Worm (Caenorhabditis elegans) whole organism, young adult: Measurements from ENCODE around the gene tag-153.

Experiments
- B0035.1 ChIP-seq: sonication (generic microtip); optimal IDR thresholded peaks from 2 replicates; lab custom pipeline; 2016; ENCODE audit warnings: missing genetic modification characterization, mild to moderate bottlenecking, missing compliant biosample characterization, missing genotype, missing genetic modification reagents
- F37B4.10 ChIP-seq: fragments of 200-800 bp; sonication (Bioruptor generic); IDR thresholded peaks from 2 replicates; pipeline ENCODE4 v1.3.6; 2022; ENCODE audit warnings: missing genetic modification characterization, missing compliant biosample characterization
- F49E8.2 ChIP-seq: sonication (generic microtip); optimal IDR thresholded peaks from 3 replicates; lab custom pipeline; 2017; ENCODE audit warnings: missing genetic modification characterization, mild to moderate bottlenecking, missing compliant biosample characterization, antibody characterized with exemption, moderate library complexity; ENCODE audit not compliant: insufficient read depth
- F52B5.7 ChIP-seq: sonication (generic microtip); optimal IDR thresholded peaks from 2 replicates; lab custom pipeline; 2016; ENCODE audit warnings: mild to moderate bottlenecking, missing genetic modification characterization, missing compliant biosample characterization
- F57A8.1 ChIP-seq: fragments of 200-800 bp; sonication (Bioruptor generic); optimal IDR thresholded peaks from 2 replicates; lab custom pipeline; 2018; ENCODE audit warnings: mild to moderate bottlenecking, missing genetic modification characterization, moderate library complexity, missing compliant biosample characterization
- F57C9.4 ChIP-seq: sonication (generic microtip); optimal IDR thresholded peaks from 2 replicates; lab custom pipeline; 2017; ENCODE audit warnings: mild to moderate bottlenecking, missing genetic modification characterization, missing compliant biosample characterization
- K12H6.12 ChIP-seq: fragments of 200-800 bp; sonication (Bioruptor generic); optimal IDR thresholded peaks from 2 replicates; lab custom pipeline; 2018; ENCODE audit warnings: mild to moderate bottlenecking, missing genetic modification characterization, missing compliant biosample characterization
- T07F8.4 ChIP-seq: sonication (generic microtip); optimal IDR thresholded peaks from 2 replicates; lab custom pipeline; 2016; ENCODE audit warnings: mild to moderate bottlenecking, missing genetic modification characterization, moderate library complexity, missing compliant biosample characterization
- Y53G8AR.9 ChIP-seq: fragments of 200-800 bp; sonication (Bioruptor generic); conservative IDR thresholded peaks from 2 replicates; pipeline ENCODE4 v1.3.6; 2022; ENCODE audit warnings: missing genetic modification reagents, missing genetic modification characterization, missing compliant biosample characterization
- Y56A3A.18 ChIP-seq: fragments of 200-800 bp; sonication (Bioruptor generic); IDR thresholded peaks from 2 replicates; pipeline ENCODE4 v1.3.6; 2022; ENCODE audit warnings: missing genetic modification reagents, missing genetic modification characterization, missing compliant biosample characterization
- ZK185.1 ChIP-seq: sonication (generic microtip); optimal IDR thresholded peaks from 2 replicates; lab custom pipeline; 2016; ENCODE audit warnings: mild to moderate bottlenecking, missing genetic modification characterization, missing compliant biosample characterization; ENCODE audit not compliant: poor library complexity, severe bottlenecking
- ama-1 ChIP-seq, 3 experiments: fragments of 150-350 bp in 1 of 3; sonication (generic microtip) in 2 of 3; optimal IDR thresholded peaks; 2 replicates each; lab custom pipeline; 2014 to 2018; ENCODE audit warnings: missing biosample characterization in 2 of 3, missing genetic modification characterization in 2 of 3, missing genetic modification reagents in 2 of 3
- athp-1 ChIP-seq: sonication (generic microtip); optimal IDR thresholded peaks from 2 replicates; lab custom pipeline; 2017; ENCODE audit warnings: mild to moderate bottlenecking, missing genetic modification characterization, missing compliant biosample characterization
- attf-5 ChIP-seq: fragments of 200-800 bp; sonication (Bioruptor generic); optimal IDR thresholded peaks from 2 replicates; lab custom pipeline; 2018; ENCODE audit warnings: mild to moderate bottlenecking, missing genetic modification characterization, missing compliant biosample characterization
- attf-6 ChIP-seq: fragments of 200-800 bp; sonication (Bioruptor generic); IDR thresholded peaks from 2 replicates; pipeline ENCODE4 v1.3.6; 2022; ENCODE audit warnings: missing genetic modification reagents, missing genetic modification characterization, missing compliant biosample characterization
- cebp-2 ChIP-seq: fragments of 200-800 bp; sonication (Bioruptor generic); IDR thresholded peaks from 2 replicates; pipeline ENCODE4 v1.3.6; 2022; ENCODE audit warnings: missing genetic modification characterization, missing compliant biosample characterization
- ceh-100 ChIP-seq: fragments of 200-800 bp; sonication (Bioruptor generic); IDR thresholded peaks from 2 replicates; pipeline ENCODE4 v1.3.6; 2022; ENCODE audit warnings: missing genetic modification reagents, missing genetic modification characterization, missing compliant biosample characterization
- ceh-40 ChIP-seq: fragments of 200-800 bp; sonication (Bioruptor generic); IDR thresholded peaks from 2 replicates; pipeline ENCODE4 v1.3.6; 2022; ENCODE audit warnings: missing genetic modification characterization, missing compliant biosample characterization
- ceh-79 ChIP-seq: sonication (generic microtip); optimal IDR thresholded peaks from 2 replicates; lab custom pipeline; 2017; ENCODE audit warnings: mild to moderate bottlenecking, missing genetic modification characterization, missing compliant biosample characterization
- chd-7 ChIP-seq: sonication (generic microtip); optimal IDR thresholded peaks from 2 replicates; lab custom pipeline; 2016; ENCODE audit warnings: mild to moderate bottlenecking, missing genetic modification characterization, moderate library complexity, missing compliant biosample characterization
- efl-1 ChIP-seq: fragments of 150-350 bp; optimal IDR thresholded peaks from 2 replicates; lab custom pipeline; 2014; ENCODE audit warnings: missing biosample characterization, missing genetic modification reagents, missing genetic modification characterization
- egl-18 ChIP-seq: fragments of 200-800 bp; sonication (Bioruptor generic); IDR thresholded peaks from 2 replicates; pipeline ENCODE4 v1.3.6; 2022; ENCODE audit warnings: missing genetic modification reagents, missing genetic modification characterization, missing compliant biosample characterization
- egl-44 ChIP-seq: fragments of 200-800 bp; sonication (Bioruptor generic); IDR thresholded peaks from 2 replicates; pipeline ENCODE4 v1.3.6; 2022; ENCODE audit warnings: missing genetic modification reagents, missing genetic modification characterization, missing compliant biosample characterization
- ets-4 ChIP-seq: fragments of 200-800 bp; sonication (Bioruptor generic); optimal IDR thresholded peaks from 2 replicates; lab custom pipeline; 2018; ENCODE audit warnings: mild to moderate bottlenecking, missing genetic modification characterization, missing compliant biosample characterization
- fkh-3 ChIP-seq: sonication (generic microtip); optimal IDR thresholded peaks from 2 replicates; lab custom pipeline; 2016; ENCODE audit warnings: mild to moderate bottlenecking, missing genetic modification characterization, missing compliant biosample characterization
- hmg-1.2 ChIP-seq: fragments of 200-800 bp; sonication (Bioruptor generic); IDR thresholded peaks from 2 replicates; pipeline ENCODE4 v1.3.6; 2022; ENCODE audit warnings: missing genetic modification reagents, missing genetic modification characterization, missing compliant biosample characterization
- hrde-1 ChIP-seq: sonication (generic microtip); optimal IDR thresholded peaks from 2 replicates; lab custom pipeline; 2016; ENCODE audit warnings: missing genetic modification characterization, mild to moderate bottlenecking, missing compliant biosample characterization, moderate library complexity, missing genotype, missing genetic modification reagents, borderline replicate concordance
- let-607 ChIP-seq, 2 experiments: fragments of 200-800 bp in 1 of 2; sonication (Bioruptor generic) in 1 of 2; sonication (generic microtip) in 1 of 2; optimal IDR thresholded peaks; 2 replicates each; lab custom pipeline; 2016 to 2018; ENCODE audit warnings: mild to moderate bottlenecking in 2 of 2, missing compliant biosample characterization in 2 of 2, missing genetic modification characterization in 2 of 2, moderate library complexity in 2 of 2, missing genotype in 1 of 2
- lin-35 ChIP-seq, 3 experiments: fragments of 150-350 bp in 2 of 3; sonication (generic microtip) in 1 of 3; optimal IDR thresholded peaks; 2 replicates each; lab custom pipeline; 2014 to 2018; ENCODE audit warnings: missing biosample characterization in 3 of 3, missing genetic modification characterization in 3 of 3, missing genetic modification reagents in 3 of 3
- madf-8 ChIP-seq: fragments of 200-800 bp; sonication (Bioruptor generic); conservative IDR thresholded peaks from 2 replicates; pipeline ENCODE4 v1.3.6; 2022; ENCODE audit warnings: missing genetic modification reagents, missing genetic modification characterization, missing compliant biosample characterization
- mel-28 ChIP-seq: sonication (generic microtip); optimal IDR thresholded peaks from 2 replicates; lab custom pipeline; 2016; ENCODE audit warnings: borderline replicate concordance, mild to moderate bottlenecking, missing genetic modification characterization, missing compliant biosample characterization
- mes-4 ChIP-seq: sonication (generic microtip); optimal IDR thresholded peaks from 2 replicates; lab custom pipeline; 2016; ENCODE audit warnings: missing genotype, missing genetic modification characterization, missing compliant biosample characterization
- nfya-1 ChIP-seq: sonication (generic microtip); optimal IDR thresholded peaks from 2 replicates; lab custom pipeline; 2017; ENCODE audit warnings: antibody characterized with exemption, missing compliant biosample characterization, missing genetic modification characterization, borderline replicate concordance; ENCODE audit not compliant: insufficient read depth
- nfyb-1 ChIP-seq: fragments of 200-800 bp; sonication (Bioruptor generic); IDR thresholded peaks from 2 replicates; pipeline ENCODE4 v1.3.6; 2022; ENCODE audit warnings: missing genetic modification reagents, missing genetic modification characterization, missing compliant biosample characterization
- nhr-120 ChIP-seq: fragments of 200-800 bp; sonication (Bioruptor generic); IDR thresholded peaks from 2 replicates; pipeline ENCODE4 v1.3.6; 2022; ENCODE audit warnings: missing genetic modification characterization, missing compliant biosample characterization
- nhr-27 ChIP-seq: fragments of 200-800 bp; sonication (Bioruptor generic); optimal IDR thresholded peaks from 2 replicates; lab custom pipeline; 2018; ENCODE audit warnings: mild to moderate bottlenecking, missing genetic modification characterization, moderate library complexity, missing compliant biosample characterization
- nhr-80 ChIP-seq: sonication (generic microtip); optimal IDR thresholded peaks from 2 replicates; lab custom pipeline; 2016; ENCODE audit warnings: missing genetic modification characterization, missing compliant biosample characterization
- nhr-90 ChIP-seq: sonication (generic microtip); optimal IDR thresholded peaks from 2 replicates; lab custom pipeline; 2016; ENCODE audit warnings: missing genotype, mild to moderate bottlenecking, missing genetic modification characterization, missing compliant biosample characterization
- snpc-1.3 ChIP-seq: sonication (generic microtip); optimal IDR thresholded peaks from 2 replicates; lab custom pipeline; 2017; ENCODE audit warnings: missing genetic modification characterization, mild to moderate bottlenecking, missing compliant biosample characterization, antibody characterized with exemption, moderate library complexity, missing genotype, missing genetic modification reagents; ENCODE audit not compliant: insufficient read depth
- snpc-3.4 ChIP-seq: sonication (generic microtip); optimal IDR thresholded peaks from 2 replicates; lab custom pipeline; 2017; ENCODE audit warnings: missing genetic modification characterization, mild to moderate bottlenecking, missing compliant biosample characterization, antibody characterized with exemption, moderate library complexity, missing genotype, missing genetic modification reagents
- somi-1 ChIP-seq: fragments of 200-800 bp; sonication (Bioruptor generic); optimal IDR thresholded peaks from 2 replicates; lab custom pipeline; 2018; ENCODE audit warnings: mild to moderate bottlenecking, missing genetic modification characterization, missing compliant biosample characterization
- zim-3 ChIP-seq: sonication (generic microtip); optimal IDR thresholded peaks from 2 replicates; lab custom pipeline; 2017; ENCODE audit warnings: mild to moderate bottlenecking, missing genetic modification characterization, moderate library complexity, missing compliant biosample characterization
- ztf-25 ChIP-seq: fragments of 200-800 bp; sonication (Bioruptor generic); IDR thresholded peaks from 2 replicates; pipeline ENCODE4 v1.3.6; 2022; ENCODE audit warnings: missing genetic modification reagents, missing genetic modification characterization, missing compliant biosample characterization
- ztf-26 ChIP-seq: sonication (generic microtip); optimal IDR thresholded peaks from 2 replicates; lab custom pipeline; 2017; ENCODE audit warnings: missing genetic modification characterization, missing compliant biosample characterization
- ztf-28 ChIP-seq: fragments of 200-800 bp; sonication (Bioruptor generic); IDR thresholded peaks from 2 replicates; pipeline ENCODE4 v1.3.6; 2022; ENCODE audit warnings: missing genetic modification reagents, missing genetic modification characterization, missing compliant biosample characterization
- ztf-3 ChIP-seq: fragments of 200-800 bp; sonication (Bioruptor generic); optimal IDR thresholded peaks from 2 replicates; lab custom pipeline; 2018; ENCODE audit warnings: mild to moderate bottlenecking, missing genetic modification characterization, missing compliant biosample characterization
- ztf-6 ChIP-seq: fragments of 200-800 bp; sonication (Bioruptor generic); IDR thresholded peaks from 2 replicates; pipeline ENCODE4 v1.3.6; 2022; ENCODE audit warnings: missing genetic modification reagents, missing genetic modification characterization, missing compliant biosample characterization

Gene tag-153

DNA sequence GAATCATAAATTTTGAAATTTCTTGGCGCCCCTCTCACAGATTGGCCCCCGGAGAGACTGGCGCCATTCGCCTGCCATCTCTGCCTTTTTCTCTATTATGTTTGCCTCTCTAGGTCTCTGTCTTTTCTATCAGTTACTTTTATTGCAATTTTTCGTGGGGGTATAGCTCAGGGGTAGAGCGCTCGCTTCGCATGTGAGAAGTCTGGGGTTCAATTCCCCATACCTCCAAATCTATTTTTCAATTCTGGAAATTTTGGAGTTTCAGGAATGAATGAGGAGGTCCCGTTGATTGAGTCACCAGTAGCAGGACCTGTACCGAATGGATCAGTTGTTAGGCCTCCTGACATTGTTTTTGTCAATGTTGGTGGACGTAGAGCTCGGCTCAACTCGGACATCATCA lies 4.8 kb upstream of the tag-153 start, which contains the start of gene kvs-3 (continued):
- TF ChIP-seq cebp-2 (GFP tag; lab: Robert Waterston, UW) (0 out of 2 replicates have a peak, but pooled peaks have one; percentile 76), nhr-90 (peak; percentile 94), mel-28 (tag; lab: Kevin White, UChicago) (no peak), F52B5.7 (tag; lab: Kevin White, UChicago) (no peak), B0035.1 (tag; lab: Kevin White, UChicago) (peak; percentile 41), ZK185.1 (tag; lab: Kevin White, UChicago) (peak; percentile 80), ztf-3 (peak; percentile 56), madf-8 (no peak), ceh-40 (peak; percentile 90), fkh-3 (tag; lab: Kevin White, UChicago) (peak; percentile 85), ceh-79 (tag; lab: Kevin White, UChicago) (peak; percentile 81), ama-1 (optimal IDR thresholded peaks at IDR 0.05; lab: Kevin White, UChicago) (no peak), ama-1 (GFP tag; optimal IDR thresholded peaks at IDR 0.05; lab: Kevin White, UChicago) (peak; percentile 67 to 68), attf-6 (GFP tag; lab: Robert Waterston, UW) (peak; percentile 1), snpc-3.4 (peak; percentile 89), somi-1 (GFP tag; lab: Kevin White, UChicago) (peak; percentile 37), mes-4 (tag; lab: Kevin White, UChicago) (peak; percentile 66), K12H6.12 (tag; lab: Kevin White, UChicago) (peak; percentile 78), ztf-25 (GFP tag; lab: Robert Waterston, UW) (peak; percentile 91), nhr-120 (peak; percentile 92; the same call in 1 of the 2 replicates), egl-44 (GFP tag; lab: Robert Waterston, UW) (peak; percentile 79; the same call in 1 of the 2 replicates), egl-18 (GFP tag; lab: Robert Waterston, UW) (peak; percentile 75; the same call in 1 of the 2 replicates), ztf-26 (peak; percentile 70), nhr-27 (tag; lab: Kevin White, UChicago) (peak; percentile 68), nhr-80 (no peak), Y56A3A.18 (GFP tag; lab: Robert Waterston, UW) (no peak; the same call in 1 of the 2 replicates), F57A8.1 (GFP tag; lab: Kevin White, UChicago) (peak; percentile 95), ztf-28 (GFP tag; lab: Robert Waterston, UW) (peak; percentile 92), let-607 (tag; optimal IDR thresholded peaks at IDR 0.05; lab: Kevin White, UChicago) (peak; percentile 6 to 43), F37B4.10 (GFP tag; lab: Robert Waterston, UW) (no peak), ztf-6 (GFP tag; lab: Robert Waterston, UW) (peak; percentile 51; the same call in 1 of the 2 replicates), T07F8.4 (peak; percentile 92), snpc-1.3 (tag; lab: Kevin White, UChicago) (peak; percentile 87), lin-35 (GFP tag; optimal IDR thresholded peaks at IDR 0.05; lab: Kevin White, UChicago) (peak in 1 of 3 experiments; percentile 75), ets-4 (GFP tag; lab: Kevin White, UChicago) (peak; percentile 37), ceh-100 (GFP tag; lab: Robert Waterston, UW) (peak; percentile 63), athp-1 (peak; percentile 89), zim-3 (no peak), nfyb-1 (GFP tag; lab: Robert Waterston, UW) (peak; percentile 92), Y53G8AR.9 (GFP tag; lab: Robert Waterston, UW) (peak; percentile 83), hrde-1 (peak; percentile 83), hmg-1.2 (peak; percentile 80), F57C9.4 (tag; lab: Kevin White, UChicago) (no peak), chd-7 (tag; lab: Kevin White, UChicago) (peak; percentile 88), nfya-1 (no peak), F49E8.2 (peak; percentile 61), efl-1 (peak; percentile 3), attf-5 (GFP tag; lab: Kevin White, UChicago) (peak; percentile 79)
